Worm (Caenorhabditis elegans) whole organism, L4/young adult: ENCODE data around the gene C36A4.10.
"Not testable (repeated sequence)": the region's sequence is repeated elsewhere in the genome, so short reads cannot be mapped to it uniquely, and the experiment has no call there.

ENCODE experiments used
- W03F9.2 ChIP-seq: fragments of 150-350 bp; optimal IDR thresholded peaks from 2 replicates; lab custom pipeline; 2014; ENCODE audit warnings: missing biosample characterization, missing genetic modification characterization
- him-1 ChIP-seq: sonication (generic microtip); optimal IDR thresholded peaks from 2 replicates; lab custom pipeline; 2016; ENCODE audit warnings: missing genotype, missing genetic modification reagents, missing genetic modification characterization, missing compliant biosample characterization

- TF ChIP-seq him-1, W03F9.2: not testable (repeated sequence)
These were observed 13.5 kb upstream of the C36A4.10 start, which contains the start of gene maph-1.3 for ce11 chrIII:3844746-3845145.
